Fruit fly (Drosophila melanogaster): ENCODE results near the gene CG7126.

Gene CG7126

dm6 chr3R:18310766-18311367, 8.2 kb upstream of the CG7126 start (continued):
- TF ChIP-seq pros (GFP tag; optimal IDR thresholded peaks at IDR 0.05) (no peak), Hr3 (GFP tag; optimal IDR thresholded peaks at IDR 0.05) (peak; percentile 18), CoRest (tag; optimal IDR thresholded peaks at IDR 0.05) (no peak), gce (GFP tag; IDR thresholded peaks at IDR 0.05) (no peak), CG6683 (GFP tag; optimal IDR thresholded peaks at IDR 0.05) (peak; percentile 11), Chrac-16 (GFP tag; optimal IDR thresholded peaks at IDR 0.05) (no peak), CG14667 (GFP tag; IDR thresholded peaks at IDR 0.05) (no peak), CG18619 (GFP tag; optimal IDR thresholded peaks at IDR 0.05) (peak; percentile 67), CTCF (GFP tag; optimal IDR thresholded peaks at IDR 0.05) (no peak), pfk (GFP tag; optimal IDR thresholded peaks at IDR 0.05) (no peak), CG17328 (GFP tag; IDR thresholded peaks at IDR 0.05) (no peak), fu2 (GFP tag; optimal IDR thresholded peaks at IDR 0.05) (no peak), zfh1 (GFP tag; IDR thresholded peaks at IDR 0.05) (no peak), tup (GFP tag; optimal IDR thresholded peaks at IDR 0.05) (no peak), Fer3 (tag; optimal IDR thresholded peaks at IDR 0.05) (no peak), CG8089 (GFP tag; optimal IDR thresholded peaks at IDR 0.05) (no peak), schlank (tag; optimal IDR thresholded peaks at IDR 0.05) (no peak), B-H1 (GFP tag; IDR thresholded peaks at IDR 0.05) (no peak), CG1792 (GFP tag; optimal IDR thresholded peaks at IDR 0.05) (no peak), fd102C (GFP tag; optimal IDR thresholded peaks at IDR 0.05) (no peak), twi (tag; optimal IDR thresholded peaks at IDR 0.05) (no peak), CG6765 (GFP tag; optimal IDR thresholded peaks at IDR 0.05) (peak; percentile 41), CG3407 (GFP tag; optimal IDR thresholded peaks at IDR 0.05) (no peak), Elba2 (GFP tag; optimal IDR thresholded peaks at IDR 0.05) (no peak), CG5953 (GFP tag; IDR thresholded peaks at IDR 0.05) (no peak), CG14710 (tag; optimal IDR thresholded peaks at IDR 0.05) (no peak), Eip74EF (GFP tag; optimal IDR thresholded peaks at IDR 0.05) (no peak), crol (GFP tag; IDR thresholded peaks at IDR 0.05) (peak; percentile 67), CG16779 (GFP tag; IDR thresholded peaks at IDR 0.05) (no peak), Atf6 (GFP tag; IDR thresholded peaks at IDR 0.05) (0 out of 2 replicates have a peak, but pooled peaks have one; percentile 26), HLHmδ (GFP tag; optimal IDR thresholded peaks at IDR 0.05) (no peak), ro (GFP tag; IDR thresholded peaks at IDR 0.05) (no peak), CHES-1-like (GFP tag; optimal IDR thresholded peaks at IDR 0.05) (no peak), CG14860 (GFP tag; IDR thresholded peaks at IDR 0.05; ENCODE audit: partially characterized antibody) (no peak), lilli (GFP tag; optimal IDR thresholded peaks at IDR 0.05) (peak; percentile 2), ash1 (GFP tag; optimal IDR thresholded peaks at IDR 0.05) (no peak), CG1529 (GFP tag; optimal IDR thresholded peaks at IDR 0.05) (no peak), scrt (GFP tag; optimal IDR thresholded peaks at IDR 0.05) (no peak), Dp (GFP tag; optimal IDR thresholded peaks at IDR 0.05) (no peak), CG14441 (GFP tag; IDR thresholded peaks at IDR 0.05) (peak; percentile 32), CG13296 (GFP tag; optimal IDR thresholded peaks at IDR 0.05) (peak; percentile 18), Opbp (GFP tag; IDR thresholded peaks at IDR 0.05; ENCODE audit: partially characterized antibody) (no peak), eyg (GFP tag; optimal IDR thresholded peaks at IDR 0.05) (no peak), CG11398 (GFP tag; optimal IDR thresholded peaks at IDR 0.05) (no peak), abd-A (tag; optimal IDR thresholded peaks at IDR 0.05) (no peak), zen (tag; optimal IDR thresholded peaks at IDR 0.05) (no peak), Lhr (GFP tag; optimal IDR thresholded peaks at IDR 0.05) (no peak), slou (GFP tag; optimal IDR thresholded peaks at IDR 0.05) (no peak), nerfin-1 (tag; optimal IDR thresholded peaks at IDR 0.05) (no peak), Sry-δ (GFP tag; optimal IDR thresholded peaks at IDR 0.05) (no peak), al (GFP tag; IDR thresholded peaks at IDR 0.05) (no peak)
